Fruit fly (Drosophila melanogaster) whole organism: Measurements from ENCODE around the gene Syt7.
"Not testable (repeated sequence)": the region's sequence is repeated elsewhere in the genome, so short reads cannot be mapped to it uniquely, and the experiment has no call there.

Experiments used
- CG8478 ChIP-seq: fragments of >200 bp; optimal IDR thresholded peaks from 2 replicates; lab custom pipeline; 2018; ENCODE audit warnings: inconsistent platforms
- Dll ChIP-seq: fragments of >200 bp; optimal IDR thresholded peaks from 2 replicates; lab custom pipeline; 2017
- EcR ChIP-seq, 2 experiments: fragments of >200 bp; optimal IDR thresholded peaks; 2 replicates each; lab custom pipeline; 2017; ENCODE audit warnings: missing biosample characterization in 2 of 2, missing genetic modification characterization in 2 of 2, missing genetic modification reagents in 2 of 2
- pan ChIP-seq: fragments of >200 bp; optimal IDR thresholded peaks from 2 replicates; lab custom pipeline; 2017
- psq ChIP-seq: fragments of >200 bp; optimal IDR thresholded peaks from 2 replicates; lab custom pipeline; 2017
- usp ChIP-seq: fragments of >200 bp; optimal IDR thresholded peaks from 2 replicates; lab custom pipeline; 2017; ENCODE audit warnings: missing biosample characterization, missing genetic modification characterization, mixed read lengths

Syt7 gene

DNA sequence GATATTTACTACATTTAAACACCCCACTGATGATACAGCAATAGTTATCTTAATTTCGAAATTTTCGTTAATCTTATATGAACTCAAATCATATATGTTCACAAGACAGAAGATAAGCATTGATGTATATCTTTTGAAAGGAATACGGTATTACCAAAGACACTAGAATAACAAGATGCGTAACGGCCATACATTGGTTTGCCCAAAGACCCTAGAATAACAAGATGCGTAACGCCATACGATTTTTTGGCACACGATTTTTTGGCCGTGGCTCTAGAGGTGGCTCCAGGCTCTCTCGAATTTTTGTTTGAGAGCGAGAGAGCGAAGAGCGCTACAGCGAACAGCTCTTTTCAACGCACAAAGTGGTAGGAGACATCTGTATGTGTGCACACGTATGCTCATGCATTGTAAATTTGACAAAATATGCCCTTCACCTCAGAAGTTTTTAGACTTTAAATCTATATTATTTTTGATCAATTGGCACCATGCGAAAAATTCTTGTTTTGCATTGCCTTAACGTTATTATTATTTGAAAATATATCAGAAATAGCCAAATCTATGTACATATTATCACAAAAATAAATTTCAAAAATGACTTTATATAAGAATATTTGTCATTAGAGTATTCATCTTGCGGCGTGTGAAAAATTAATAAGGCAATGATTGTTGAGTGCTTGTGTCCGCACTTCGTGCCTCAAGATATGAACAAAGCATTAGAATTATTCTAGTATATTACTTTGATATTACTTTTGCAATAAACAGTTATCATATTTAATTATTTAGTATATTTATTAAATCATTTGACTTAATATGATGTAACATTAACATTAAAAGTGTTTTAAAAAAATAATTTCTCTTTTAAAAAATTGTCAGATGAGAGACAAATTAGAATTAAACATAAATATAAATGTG, at the start of gene Syt7:
Gene Syt7, minus strand, starts transcription at position 51 of the 912 bp plus-strand sequence.
- TF ChIP-seq usp (GFP tag; lab: Kevin White, UChicago); CG8478 (lab: Kevin White, UChicago); pan (lab: Kevin White, UChicago): not testable (repeated sequence)

DNA sequence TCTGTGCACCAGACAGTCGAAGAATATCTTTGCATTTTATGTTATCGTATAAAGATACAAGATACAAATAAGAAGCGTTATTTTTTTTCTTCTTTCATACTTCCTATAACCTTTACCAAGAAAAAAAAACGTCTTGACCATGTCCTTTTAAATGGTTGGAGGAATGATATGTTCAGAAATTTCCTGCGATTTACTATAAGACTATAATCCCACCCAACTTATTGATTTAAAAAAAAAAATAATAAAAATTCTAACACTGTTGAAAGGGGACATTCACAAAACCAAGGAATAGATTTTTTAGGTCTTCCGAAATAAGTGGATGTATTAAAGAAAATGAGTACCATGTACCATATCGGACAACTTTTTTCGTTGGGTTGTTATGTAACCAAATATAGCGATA, 29.7 kb upstream of the Syt7 start:
- no peak for TF ChIP-seq Dll (lab: Kevin White, UChicago)
- no peak for TF ChIP-seq pan (lab: Kevin White, UChicago)
- TF ChIP-seq CG8478 (lab: Kevin White, UChicago), result no peak

DNA sequence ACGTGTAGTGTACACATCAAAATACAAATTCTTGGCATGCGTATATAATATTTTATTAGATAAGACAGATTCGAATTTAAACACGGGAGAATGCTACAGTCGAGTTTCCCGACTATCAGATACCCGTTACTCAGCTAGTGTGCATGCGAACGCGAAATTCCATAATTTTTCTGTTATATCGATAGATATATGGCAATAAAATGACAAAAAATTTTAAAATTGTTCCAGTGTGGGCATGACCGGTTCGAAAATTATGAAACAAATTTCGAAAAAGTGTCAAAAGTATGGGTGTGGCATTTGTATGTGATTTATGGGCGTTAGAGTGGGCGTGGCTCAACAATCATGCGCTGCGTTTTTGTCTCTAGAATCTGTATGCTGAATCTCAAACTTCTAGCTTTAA, 26.0 kb upstream of the Syt7 start:
- TF ChIP-seq Dll (lab: Kevin White, UChicago), result no peak
- TF ChIP-seq pan (lab: Kevin White, UChicago), result no peak
- no peak for TF ChIP-seq CG8478 (lab: Kevin White, UChicago)
- TF ChIP-seq EcR (GFP tag; optimal IDR thresholded peaks at IDR 0.05; lab: Kevin White, UChicago), result no peak
- no peak for TF ChIP-seq usp (GFP tag; lab: Kevin White, UChicago)
- TF ChIP-seq psq (lab: Kevin White, UChicago), result no peak

dm6 chr4:329119-329518, 22.8 kb upstream of the Syt7 start:
- no peak for TF ChIP-seq CG8478 (lab: Kevin White, UChicago)
- no peak for TF ChIP-seq usp (GFP tag; lab: Kevin White, UChicago)
- TF ChIP-seq psq (lab: Kevin White, UChicago), result no peak
- no peak for TF ChIP-seq Dll (lab: Kevin White, UChicago)
- TF ChIP-seq EcR (GFP tag; optimal IDR thresholded peaks at IDR 0.05; lab: Kevin White, UChicago), result no peak

DNA sequence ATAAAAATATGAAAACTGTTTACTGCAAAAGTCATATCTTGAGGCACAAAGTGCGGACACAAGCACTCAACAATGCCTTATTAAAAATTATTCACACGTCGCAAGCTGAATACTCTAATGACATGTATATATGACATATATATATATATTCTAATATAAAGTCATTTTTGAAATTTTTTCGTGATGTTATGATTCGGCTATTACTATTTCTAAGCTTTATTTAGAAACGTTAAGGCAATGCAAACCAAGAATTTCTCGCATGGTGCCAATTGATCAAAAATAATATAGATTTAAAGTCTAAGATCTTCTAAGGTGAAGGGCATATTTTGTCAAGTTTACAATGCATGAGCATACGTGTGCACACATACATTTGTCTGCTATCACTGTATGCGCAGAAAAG, 12.5 kb upstream of the Syt7 start:
- no peak for TF ChIP-seq Dll (lab: Kevin White, UChicago)
- no peak for TF ChIP-seq psq (lab: Kevin White, UChicago)
- TF ChIP-seq EcR (GFP tag; optimal IDR thresholded peaks at IDR 0.05; lab: Kevin White, UChicago), result no peak
- no peak for TF ChIP-seq pan (lab: Kevin White, UChicago)

dm6 chr4:315322-315721, 9.0 kb upstream of the Syt7 start:
- no peak for TF ChIP-seq CG8478 (lab: Kevin White, UChicago)
- TF ChIP-seq psq (lab: Kevin White, UChicago), result no peak

- no peak for TF ChIP-seq CG8478 (lab: Kevin White, UChicago)
- TF ChIP-seq psq (lab: Kevin White, UChicago), result no peak
- no peak for TF ChIP-seq Dll (lab: Kevin White, UChicago)
- no peak for TF ChIP-seq usp (GFP tag; lab: Kevin White, UChicago)
- no peak for TF ChIP-seq pan (lab: Kevin White, UChicago)
- TF ChIP-seq EcR (GFP tag; optimal IDR thresholded peaks at IDR 0.05; lab: Kevin White, UChicago), result no peak
These were observed 8.5 kb upstream of the Syt7 start, which contains the start of gene Rnf11 for dm6 chr4:314672-315266. TSS of gene Rnf11 (plus strand) at chr4:314923.

dm6 chr4:313696-314104, 7.4 kb upstream of the Syt7 start, which contains the start of gene Zip102B:
TSS of gene Zip102B (minus strand) at chr4:314087.
- TF ChIP-seq CG8478 (lab: Kevin White, UChicago) (no peak), EcR (GFP tag; optimal IDR thresholded peaks at IDR 0.05; lab: Kevin White, UChicago) (no peak)

dm6 chr4:310670-311069, 4.4 kb upstream of the Syt7 start:
- TF ChIP-seq EcR (GFP tag; optimal IDR thresholded peaks at IDR 0.05; lab: Kevin White, UChicago), result no peak
- no peak for TF ChIP-seq psq (lab: Kevin White, UChicago)
- no peak for TF ChIP-seq pan (lab: Kevin White, UChicago)
- TF ChIP-seq Dll (lab: Kevin White, UChicago), result no peak
- no peak for TF ChIP-seq CG8478 (lab: Kevin White, UChicago)

DNA sequence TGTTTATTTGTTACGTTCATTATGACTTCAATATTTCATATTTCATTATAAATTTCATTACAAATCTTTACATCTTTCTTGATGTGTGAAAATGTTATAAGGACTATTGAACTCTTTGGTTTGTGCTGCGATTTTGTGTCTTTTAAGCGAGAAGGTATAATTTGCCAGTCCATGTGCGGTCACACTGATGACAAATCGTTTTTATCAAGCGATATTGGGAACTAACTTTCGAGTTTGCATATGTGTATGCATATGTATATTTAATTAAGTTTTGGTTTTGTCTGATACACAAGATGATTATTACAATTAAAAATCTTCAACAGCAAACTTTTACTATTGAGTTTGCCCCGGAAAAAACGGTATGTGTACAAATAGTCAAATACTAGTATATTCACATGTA, 1.6 kb upstream of the Syt7 start, which contains the start of gene Rad23:
Gene Rad23, plus strand, starts transcription at position 163 of the 400 bp plus-strand sequence.
- TF ChIP-seq Dll (lab: Kevin White, UChicago) (no peak), CG8478 (lab: Kevin White, UChicago) (no peak), pan (lab: Kevin White, UChicago) (no peak), EcR (GFP tag; optimal IDR thresholded peaks at IDR 0.05; lab: Kevin White, UChicago) (no peak), psq (lab: Kevin White, UChicago) (no peak), usp (GFP tag; lab: Kevin White, UChicago) (no peak)

- no peak for TF ChIP-seq EcR (GFP tag; optimal IDR thresholded peaks at IDR 0.05; lab: Kevin White, UChicago)
These were observed 584 bp downstream of the Syt7 start for dm6 chr4:305697-306096.

DNA sequence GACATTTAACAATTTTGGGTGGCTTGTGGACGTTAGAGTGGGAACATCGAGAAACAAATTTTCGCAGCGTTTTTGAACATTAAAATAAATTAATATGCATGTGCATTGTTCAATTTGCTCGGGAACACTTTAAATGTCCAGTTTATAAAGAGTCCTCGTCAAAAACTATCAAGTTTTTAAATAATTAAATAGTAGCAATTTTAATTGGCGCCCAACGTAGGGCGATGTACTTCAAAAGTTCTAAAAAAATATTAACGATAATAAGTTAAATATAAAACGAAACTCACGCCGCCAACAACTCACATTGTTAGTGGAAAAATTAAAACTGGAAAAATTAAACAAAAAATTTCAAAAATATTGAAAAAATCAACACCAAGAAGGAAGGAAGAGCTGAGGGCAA, 13.9 kb downstream of the Syt7 start:
- TF ChIP-seq pan (lab: Kevin White, UChicago) (no peak), EcR (GFP tag; optimal IDR thresholded peaks at IDR 0.05; lab: Kevin White, UChicago) (no peak), CG8478 (lab: Kevin White, UChicago) (no peak), psq (lab: Kevin White, UChicago) (no peak), Dll (lab: Kevin White, UChicago) (no peak), usp (GFP tag; lab: Kevin White, UChicago) (no peak)
